Worm (Caenorhabditis elegans): ENCODE results near the gene miz-1.

Gene miz-1

ce11 chrIV:10812099-10812498 is at the start of gene miz-1:
Gene miz-1 (plus strand): TSS chrIV:10812399.
- TF ChIP-seq zag-1 (tag; optimal IDR thresholded peaks at IDR 0.05) = no peak
- no peak for TF ChIP-seq fkh-2 (tag; optimal IDR thresholded peaks at IDR 0.05)
- TF ChIP-seq nhr-25 (tag; optimal IDR thresholded peaks at IDR 0.05) = no peak
- TF ChIP-seq egl-5 (tag; optimal IDR thresholded peaks at IDR 0.05) = peak; percentile 59
- TF ChIP-seq mml-1 (tag; optimal IDR thresholded peaks at IDR 0.05) = no peak

ce11 chrIV:10764206-10764605 is 48.0 kb upstream of the miz-1 start, which contains the start of gene T25B9.11:
Gene T25B9.11 (plus strand): TSS chrIV:10764506.
- TF ChIP-seq eor-1 (tag; optimal IDR thresholded peaks at IDR 0.05) (no peak), nhr-76 (tag; optimal IDR thresholded peaks at IDR 0.05) (no peak), nfya-1 (tag; optimal IDR thresholded peaks at IDR 0.05; ENCODE audit: insufficient read depth) (no peak), lin-15B (tag; optimal IDR thresholded peaks at IDR 0.05) (no peak), unc-62 (GFP tag; optimal IDR thresholded peaks at IDR 0.05) (no peak), ama-1 (optimal IDR thresholded peaks at IDR 0.05) (no peak), nhr-28 (tag; optimal IDR thresholded peaks at IDR 0.05) (no peak), unc-39 (tag; optimal IDR thresholded peaks at IDR 0.05) (no peak), nhr-67 (tag; optimal IDR thresholded peaks at IDR 0.05) (no peak), elt-1 (tag; optimal IDR thresholded peaks at IDR 0.05) (no peak), tbx-2 (tag; optimal IDR thresholded peaks at IDR 0.05) (no peak), ceh-9 (tag; optimal IDR thresholded peaks at IDR 0.05) (no peak), ztf-4 (tag; optimal IDR thresholded peaks at IDR 0.05) (no peak), ceh-28 (tag; optimal IDR thresholded peaks at IDR 0.05) (no peak), jun-1 (tag; optimal IDR thresholded peaks at IDR 0.05) (no peak), nhr-77 (tag; optimal IDR thresholded peaks at IDR 0.05) (no peak), hmg-11 (tag; optimal IDR thresholded peaks at IDR 0.05) (no peak), pha-4 (tag; optimal IDR thresholded peaks at IDR 0.05) (no peak), nhr-12 (tag; optimal IDR thresholded peaks at IDR 0.05) (no peak)

- TF ChIP-seq nhr-25 (tag; optimal IDR thresholded peaks at IDR 0.05) = no peak
- TF ChIP-seq elt-2 (tag; optimal IDR thresholded peaks at IDR 0.05) = no peak
- no peak for TF ChIP-seq jun-1 (tag; optimal IDR thresholded peaks at IDR 0.05)
- no peak for TF ChIP-seq zag-1 (tag; optimal IDR thresholded peaks at IDR 0.05)
- no peak for TF ChIP-seq ceh-28 (tag; optimal IDR thresholded peaks at IDR 0.05)
Observed at ce11 chrIV:10765053-10765452, 47.1 kb upstream of the miz-1 start, which contains the start of gene T25B9.12. Gene T25B9.12 (plus strand): TSS chrIV:10765353.

ce11 chrIV:10766071-10766470 is 46.1 kb upstream of the miz-1 start:
- TF ChIP-seq nhr-43 (tag; optimal IDR thresholded peaks at IDR 0.05; ENCODE audit: poor library complexity, severe bottlenecking) (no peak), pha-4 (tag; optimal IDR thresholded peaks at IDR 0.05) (no peak), nhr-28 (tag; optimal IDR thresholded peaks at IDR 0.05) (no peak)

- TF ChIP-seq fkh-10 (GFP tag; optimal IDR thresholded peaks at IDR 0.05) (peak; percentile 3), egl-5 (tag; optimal IDR thresholded peaks at IDR 0.05) (no peak)
Observed at ce11 chrIV:10768146-10768636, 44.0 kb upstream of the miz-1 start, which contains the start of gene T25B9.8. Gene T25B9.8 (minus strand): TSS chrIV:10768196.

ce11 chrIV:10769353-10769752 is 42.8 kb upstream of the miz-1 start, which contains the start of gene T25B9.9:
Gene T25B9.9 (plus strand): TSS chrIV:10769653.
- no peak for TF ChIP-seq nhr-76 (tag; optimal IDR thresholded peaks at IDR 0.05)

- TF ChIP-seq lin-15B (tag; optimal IDR thresholded peaks at IDR 0.05) (no peak), nhr-43 (tag; optimal IDR thresholded peaks at IDR 0.05; ENCODE audit: poor library complexity, severe bottlenecking) (no peak), lin-39 (tag; optimal IDR thresholded peaks at IDR 0.05) (no peak), nhr-67 (tag; optimal IDR thresholded peaks at IDR 0.05) (no peak), ztf-11 (tag; optimal IDR thresholded peaks at IDR 0.05) (no peak), mml-1 (tag; optimal IDR thresholded peaks at IDR 0.05) (no peak)
Observed at ce11 chrIV:10771296-10771695, 40.9 kb upstream of the miz-1 start.
